Fruit fly (Drosophila melanogaster): ENCODE measurements around the gene CG32485.

Gene CG32485

DNA sequence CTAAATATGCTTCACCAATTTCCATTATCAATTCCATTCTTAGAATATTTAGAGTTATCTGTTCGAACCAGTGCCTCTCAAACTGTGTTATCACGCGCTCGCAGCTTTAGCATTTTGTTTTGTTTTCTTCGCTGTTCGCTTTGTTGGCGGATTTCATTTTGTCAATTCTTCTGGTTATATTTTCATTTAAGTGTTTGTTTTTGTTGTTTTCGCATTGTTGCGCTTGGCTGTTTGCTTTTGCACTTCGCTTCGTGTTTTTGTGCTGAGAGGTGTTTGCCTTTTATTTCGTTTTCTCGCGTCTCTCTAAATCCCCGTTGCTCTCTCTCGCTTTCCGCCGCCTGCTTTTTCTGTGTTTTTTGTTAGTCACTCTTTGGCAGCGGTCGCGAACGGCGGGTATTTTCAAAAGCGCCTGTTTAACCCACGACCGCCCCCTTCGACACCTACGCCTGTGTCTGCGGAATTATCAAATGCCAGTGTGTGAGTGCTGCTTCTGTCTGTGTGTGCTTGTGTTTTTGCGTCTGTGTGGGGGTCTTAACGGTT lies 27.5 kb downstream of the CG32485 start (continued):
- TF ChIP-seq Eip75B (GFP tag; optimal IDR thresholded peaks at IDR 0.05) (peak; percentile 46), CG8319 (GFP tag; optimal IDR thresholded peaks at IDR 0.05) (no peak), CG32006 (GFP tag; optimal IDR thresholded peaks at IDR 0.05) (peak; percentile 21), OdsH (GFP tag; optimal IDR thresholded peaks at IDR 0.05) (peak; percentile 38), Hr4 (GFP tag; optimal IDR thresholded peaks at IDR 0.05) (peak; percentile 29), Met (GFP tag; optimal IDR thresholded peaks at IDR 0.05) (peak; percentile 72), cyc (GFP tag; optimal IDR thresholded peaks at IDR 0.05) (peak; percentile 23), dsx (GFP tag; optimal IDR thresholded peaks at IDR 0.05; ENCODE audit: poor library complexity, severe bottlenecking) (peak; percentile 68), ss (GFP tag; optimal IDR thresholded peaks at IDR 0.05) (peak; percentile 89 to 93), acj6 (GFP tag; optimal IDR thresholded peaks at IDR 0.05) (peak; percentile 22), Eip78C (GFP tag) (peak; percentile 83), CG34406 (GFP tag; optimal IDR thresholded peaks at IDR 0.05) (peak; percentile 62), CG15336 (GFP tag; IDR thresholded peaks at IDR 0.05) (peak; percentile 91), CG6163 (GFP tag; IDR thresholded peaks at IDR 0.05) (peak; percentile 86), dac (GFP tag; optimal IDR thresholded peaks at IDR 0.05) (peak; percentile 1), CG10631 (GFP tag; optimal IDR thresholded peaks at IDR 0.05) (peak; percentile 12), lz (GFP tag; optimal IDR thresholded peaks at IDR 0.05) (peak; percentile 53), fkh (GFP tag; optimal IDR thresholded peaks at IDR 0.05) (peak; percentile 62), spab (GFP tag; optimal IDR thresholded peaks at IDR 0.05) (no peak), CG7368 (GFP tag; optimal IDR thresholded peaks at IDR 0.05) (peak; percentile 26), svp (GFP tag) (peak; percentile 94), CG4318 (GFP tag; optimal IDR thresholded peaks at IDR 0.05) (no peak), Lpt (GFP tag; optimal IDR thresholded peaks at IDR 0.05) (peak; percentile 80), vri (GFP tag; optimal IDR thresholded peaks at IDR 0.05) (peak; percentile 91), net (GFP tag; optimal IDR thresholded peaks at IDR 0.05) (peak; percentile 81), CG6276 (GFP tag; optimal IDR thresholded peaks at IDR 0.05) (peak; percentile 62)

DNA sequence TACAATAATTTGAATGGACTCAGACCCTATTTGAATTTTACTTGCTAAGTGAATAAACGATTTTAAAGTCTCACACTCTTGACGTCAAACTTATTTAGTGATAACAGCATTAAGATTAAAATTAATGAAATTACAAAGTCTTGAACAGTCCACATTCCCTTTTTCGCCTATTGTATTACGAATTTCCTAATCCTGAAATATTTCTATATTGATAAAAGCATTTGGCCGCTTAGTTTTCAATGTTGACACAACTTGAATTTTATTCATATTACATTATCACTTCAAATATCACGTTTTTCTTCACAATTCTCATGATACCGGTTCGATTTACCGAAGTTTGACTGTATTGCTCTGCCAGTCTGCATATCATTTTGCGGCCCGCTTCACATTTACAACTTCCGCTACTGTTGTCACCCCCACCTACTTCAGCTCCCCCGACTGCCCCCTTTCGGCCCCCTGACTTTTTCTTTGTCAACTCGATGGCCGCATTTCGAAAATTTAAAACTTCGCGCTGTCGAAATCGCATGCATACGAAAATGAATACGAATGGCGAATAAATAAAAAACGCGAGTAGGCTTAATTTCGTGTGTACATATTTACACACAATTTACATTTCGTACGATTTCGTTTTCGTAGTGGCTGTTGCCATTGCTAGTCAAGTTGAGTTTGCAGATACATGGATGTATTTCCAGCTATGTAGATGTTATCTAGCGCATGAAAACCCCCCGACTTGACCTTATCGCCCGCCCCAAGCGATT lies 28.5 kb downstream of the CG32485 start:
- TF ChIP-seq Hr39 (GFP tag; optimal IDR thresholded peaks at IDR 0.05), result peak; percentile 69
- TF ChIP-seq Blimp-1 (GFP tag; optimal IDR thresholded peaks at IDR 0.05), result peak; percentile 50
- peak; percentile 31 for TF ChIP-seq Sox15 (GFP tag; optimal IDR thresholded peaks at IDR 0.05)
- no peak for TF ChIP-seq CG1621 (tag; optimal IDR thresholded peaks at IDR 0.05)
- TF ChIP-seq CG7368 (GFP tag; optimal IDR thresholded peaks at IDR 0.05), result peak; percentile 18
- peak; percentile 51 for TF ChIP-seq Hr4 (GFP tag; optimal IDR thresholded peaks at IDR 0.05)
- peak; percentile 64 for TF ChIP-seq CG32006 (GFP tag; optimal IDR thresholded peaks at IDR 0.05)
- peak; percentile 50 for TF ChIP-seq esn (GFP tag; optimal IDR thresholded peaks at IDR 0.05)
- no peak for TF ChIP-seq CG16779 (tag; optimal IDR thresholded peaks at IDR 0.05)
- TF ChIP-seq CG8319 (GFP tag; optimal IDR thresholded peaks at IDR 0.05), result no peak
- peak; percentile 66 for TF ChIP-seq Sox102F (GFP tag; optimal IDR thresholded peaks at IDR 0.05)
- TF ChIP-seq CG6808 (GFP tag; optimal IDR thresholded peaks at IDR 0.05), result peak; percentile 54
- TF ChIP-seq CG11294 (GFP tag; IDR thresholded peaks at IDR 0.05), result no peak
- peak in 1 of 2 experiments; percentile 42 for TF ChIP-seq ss (GFP tag; optimal IDR thresholded peaks at IDR 0.05)
- TF ChIP-seq CG34406 (GFP tag; optimal IDR thresholded peaks at IDR 0.05), result peak; percentile 63
- TF ChIP-seq net (GFP tag; optimal IDR thresholded peaks at IDR 0.05), result no peak
- no peak for TF ChIP-seq Lpt (GFP tag; optimal IDR thresholded peaks at IDR 0.05)
- peak; percentile 34 for TF ChIP-seq CG11902 (GFP tag; optimal IDR thresholded peaks at IDR 0.05)
- peak; percentile 51 for TF ChIP-seq OdsH (GFP tag; optimal IDR thresholded peaks at IDR 0.05)
- 0 out of 2 replicates have a peak, but pooled peaks have one; percentile 14 for TF ChIP-seq Gug (GFP tag; IDR thresholded peaks at IDR 0.05)
- peak; percentile 9 for TF ChIP-seq CG6854 (GFP tag; optimal IDR thresholded peaks at IDR 0.05)
- TF ChIP-seq CG9139 (GFP tag; optimal IDR thresholded peaks at IDR 0.05), result no peak
- TF ChIP-seq CG15336 (GFP tag; IDR thresholded peaks at IDR 0.05), result no peak; the same call in 1 of the 2 replicates
- no peak for TF ChIP-seq eg (GFP tag; IDR thresholded peaks at IDR 0.05)
- peak; percentile 29 for TF ChIP-seq achi (GFP tag; optimal IDR thresholded peaks at IDR 0.05)
- peak; percentile 81 for TF ChIP-seq svp (GFP tag)
- peak; percentile 73 for TF ChIP-seq CG31627 (GFP tag; optimal IDR thresholded peaks at IDR 0.05)
- no peak for TF ChIP-seq dac (GFP tag; optimal IDR thresholded peaks at IDR 0.05)
- no peak for TF ChIP-seq fd59A (GFP tag; optimal IDR thresholded peaks at IDR 0.05)
- peak; percentile 5 for TF ChIP-seq CG4318 (GFP tag; optimal IDR thresholded peaks at IDR 0.05)
- TF ChIP-seq CG6792 (GFP tag; optimal IDR thresholded peaks at IDR 0.05), result peak; percentile 28
- peak; percentile 49 for TF ChIP-seq CG10669 (GFP tag; optimal IDR thresholded peaks at IDR 0.05)
- peak; percentile 27 for TF ChIP-seq CG10631 (GFP tag; optimal IDR thresholded peaks at IDR 0.05)
- peak; percentile 14 for TF ChIP-seq CG3919 (GFP tag; optimal IDR thresholded peaks at IDR 0.05)

Measured in whole organism, prepupa.